Fruit fly (Drosophila melanogaster) whole organism, embryonic: ENCODE measurements around the gene Gnpat.
A peak's percentile ranks its signal among the peaks of the same experiment; 100 is the strongest.

Source experiments
- Atf6 ChIP-seq: fragments of 200-800 bp; sonication (Bioruptor generic); IDR thresholded peaks from 2 replicates; pipeline ENCODE4 v1.3.6; 2022; ENCODE audit warnings: missing biosample characterization, missing genetic modification characterization
- C15 ChIP-seq: fragments of 200-800 bp; sonication (Bioruptor generic); IDR thresholded peaks from 3 replicates; pipeline ENCODE4 v1.3.6; 2022; ENCODE audit warnings: missing biosample characterization, missing genetic modification characterization
- CG14710 ChIP-seq: fragments of 200-800 bp; sonication (Bioruptor generic); optimal IDR thresholded peaks from 3 replicates; lab custom pipeline; 2019; ENCODE audit warnings: missing biosample characterization, mild to moderate bottlenecking, missing genetic modification characterization, moderate library complexity
- CG14860 ChIP-seq: fragments of 200-800 bp; sonication (Bioruptor generic); IDR thresholded peaks from 3 replicates; pipeline ENCODE4 v1.3.6; 2022; ENCODE audit warnings: missing biosample characterization, missing genetic modification characterization; ENCODE audit not compliant: partially characterized antibody
- CG15269 ChIP-seq: fragments of 200-800 bp; sonication (Bioruptor generic); optimal IDR thresholded peaks from 2 replicates; lab custom pipeline; 2018; ENCODE audit warnings: missing biosample characterization, mild to moderate bottlenecking, missing genetic modification characterization, moderate library complexity
- CG17612 ChIP-seq: fragments of 200-800 bp; sonication (Bioruptor generic); IDR thresholded peaks from 2 replicates; pipeline ENCODE4 v1.3.6; 2022; ENCODE audit warnings: missing biosample characterization, missing genetic modification characterization
- CG2129 ChIP-seq: fragments of 200-800 bp; sonication (Bioruptor generic); IDR thresholded peaks from 2 replicates; pipeline ENCODE4 v1.3.6; 2022; ENCODE audit warnings: missing biosample characterization, missing genetic modification characterization; ENCODE audit not compliant: partially characterized antibody
- CG2202 ChIP-seq: fragments of 200-800 bp; sonication (Bioruptor generic); optimal IDR thresholded peaks from 2 replicates; lab custom pipeline; 2018; ENCODE audit warnings: missing biosample characterization, mild to moderate bottlenecking, missing genetic modification characterization
- CG3281 ChIP-seq: fragments of 200-800 bp; sonication (Bioruptor generic); optimal IDR thresholded peaks from 3 replicates; lab custom pipeline; 2017; ENCODE audit warnings: missing biosample characterization, mild to moderate bottlenecking, missing genetic modification characterization
- CG34224 ChIP-seq: fragments of 200-800 bp; sonication (Bioruptor generic); IDR thresholded peaks from 3 replicates; pipeline ENCODE4 v1.3.6; 2022; ENCODE audit warnings: missing biosample characterization, missing genetic modification characterization; ENCODE audit not compliant: partially characterized antibody
- CG34376 ChIP-seq: fragments of 200-800 bp; sonication (Bioruptor generic); optimal IDR thresholded peaks from 2 replicates; lab custom pipeline; 2018; ENCODE audit warnings: missing biosample characterization, mild to moderate bottlenecking, missing genetic modification characterization
- CG34422 ChIP-seq: fragments of 200-800 bp; sonication (Bioruptor generic); IDR thresholded peaks from 3 replicates; pipeline ENCODE4 v1.3.6; 2022; ENCODE audit warnings: missing biosample characterization, missing genetic modification characterization
- CG3995 ChIP-seq: fragments of 200-800 bp; sonication (Bioruptor generic); optimal IDR thresholded peaks from 3 replicates; lab custom pipeline; 2016; ENCODE audit warnings: missing biosample characterization, missing genetic modification characterization
- CG43689 ChIP-seq: fragments of 200-800 bp; sonication (Bioruptor generic); IDR thresholded peaks from 2 replicates; pipeline ENCODE4 v1.3.6; 2022; ENCODE audit warnings: missing biosample characterization, missing genetic modification characterization
- CG5180 ChIP-seq: fragments of 200-800 bp; sonication (Bioruptor generic); optimal IDR thresholded peaks from 3 replicates; lab custom pipeline; 2017; ENCODE audit warnings: missing biosample characterization, missing genetic modification characterization, mild to moderate bottlenecking, moderate library complexity, missing genetic modification reagents
- CG5245 ChIP-seq: fragments of 200-800 bp; sonication (Bioruptor generic); optimal IDR thresholded peaks from 3 replicates; lab custom pipeline; 2016; ENCODE audit warnings: missing biosample characterization, missing genetic modification characterization
- CG8089 ChIP-seq: fragments of 200-800 bp; sonication (Bioruptor generic); optimal IDR thresholded peaks from 3 replicates; lab custom pipeline; 2016; ENCODE audit warnings: missing biosample characterization, missing genetic modification characterization
- CG9797 ChIP-seq: fragments of 200-800 bp; sonication (Bioruptor generic); optimal IDR thresholded peaks from 3 replicates; lab custom pipeline; 2018; ENCODE audit warnings: missing biosample characterization, mild to moderate bottlenecking, missing genetic modification characterization
- CrebB ChIP-seq: fragments of 200-800 bp; sonication (Bioruptor generic); optimal IDR thresholded peaks from 3 replicates; lab custom pipeline; 2018; ENCODE audit warnings: missing biosample characterization, mild to moderate bottlenecking, missing genetic modification characterization
- Deaf1 ChIP-seq: fragments of 200-800 bp; optimal IDR thresholded peaks from 3 replicates; lab custom pipeline; 2019; ENCODE audit warnings: missing biosample characterization, mild to moderate bottlenecking, missing genetic modification characterization, moderate library complexity
- Dip2 ChIP-seq: fragments of 200-800 bp; sonication (Bioruptor generic); IDR thresholded peaks from 2 replicates; pipeline ENCODE4 v1.3.6; 2022; ENCODE audit warnings: missing biosample characterization, missing genetic modification characterization
- Dip3 ChIP-seq: fragments of 200-800 bp; sonication (Bioruptor generic); optimal IDR thresholded peaks from 3 replicates; lab custom pipeline; 2016; ENCODE audit warnings: missing biosample characterization, missing genetic modification characterization
- Elba2 ChIP-seq: fragments of 200-800 bp; sonication (Bioruptor generic); optimal IDR thresholded peaks from 3 replicates; lab custom pipeline; 2016; ENCODE audit warnings: missing biosample characterization, missing genetic modification characterization
- Fer2 ChIP-seq: fragments of 200-800 bp; sonication (Bioruptor generic); optimal IDR thresholded peaks from 2 replicates; lab custom pipeline; 2018; ENCODE audit warnings: missing biosample characterization, mild to moderate bottlenecking, missing genetic modification characterization, moderate library complexity
- Myb ChIP-seq: fragments of 200-800 bp; sonication (Bioruptor generic); optimal IDR thresholded peaks from 2 replicates; lab custom pipeline; 2016; ENCODE audit warnings: missing biosample characterization, missing genetic modification characterization
- Sin3A ChIP-seq: fragments of >200 bp; optimal IDR thresholded peaks from 2 replicates; lab custom pipeline; 2018
- Sry-δ ChIP-seq: fragments of 200-800 bp; sonication (Bioruptor generic); optimal IDR thresholded peaks from 2 replicates; lab custom pipeline; 2016; ENCODE audit warnings: missing biosample characterization, missing genetic modification characterization
- abd-A ChIP-seq: fragments of 200-800 bp; sonication (Bioruptor generic); optimal IDR thresholded peaks from 3 replicates; lab custom pipeline; 2019; ENCODE audit warnings: missing biosample characterization, mild to moderate bottlenecking, missing genetic modification characterization, moderate library complexity
- ara ChIP-seq: fragments of 200-800 bp; sonication (Bioruptor generic); IDR thresholded peaks from 2 replicates; pipeline ENCODE4 v1.3.6; 2022; ENCODE audit warnings: missing biosample characterization, missing genetic modification characterization
- bowl ChIP-seq: fragments of 200-800 bp; sonication (Bioruptor generic); IDR thresholded peaks from 2 replicates; pipeline ENCODE4 v1.3.6; 2022; ENCODE audit warnings: missing biosample characterization, missing genetic modification characterization
- chif ChIP-seq, 2 experiments: fragments of 200-800 bp; sonication (Bioruptor generic); optimal IDR thresholded peaks; 3 replicates each; lab custom pipeline; 2016; ENCODE audit warnings: missing biosample characterization in 2 of 2, missing genetic modification characterization in 2 of 2
- chm ChIP-seq: fragments of 200-800 bp; sonication (Bioruptor generic); IDR thresholded peaks from 2 replicates; pipeline ENCODE4 v1.3.6; 2022; ENCODE audit warnings: missing biosample characterization, missing genetic modification characterization
- corto ChIP-seq: fragments of 200-800 bp; sonication (Bioruptor generic); optimal IDR thresholded peaks from 2 replicates; lab custom pipeline; 2016; ENCODE audit warnings: missing biosample characterization, mild to moderate bottlenecking, missing genetic modification characterization, moderate library complexity
- croc ChIP-seq: fragments of 200-800 bp; sonication (Bioruptor generic); conservative IDR thresholded peaks from 3 replicates; pipeline ENCODE4 v1.3.6; 2022; ENCODE audit warnings: missing biosample characterization, missing genetic modification characterization
- fu2 ChIP-seq: fragments of 200-800 bp; sonication (Bioruptor generic); optimal IDR thresholded peaks from 2 replicates; lab custom pipeline; 2016; ENCODE audit warnings: missing biosample characterization, missing genetic modification characterization
- her ChIP-seq: fragments of 200-800 bp; sonication (Bioruptor generic); optimal IDR thresholded peaks from 2 replicates; lab custom pipeline; 2016; ENCODE audit warnings: missing biosample characterization, missing genetic modification characterization
- ind ChIP-seq: fragments of 200-800 bp; sonication (Bioruptor generic); optimal IDR thresholded peaks from 3 replicates; lab custom pipeline; 2016; ENCODE audit warnings: missing biosample characterization, missing genetic modification characterization
- maf-S ChIP-seq: fragments of 200-800 bp; sonication (Bioruptor generic); optimal IDR thresholded peaks from 2 replicates; lab custom pipeline; 2016; ENCODE audit warnings: missing biosample characterization, missing genetic modification characterization
- mld ChIP-seq: fragments of 200-800 bp; sonication (Bioruptor generic); IDR thresholded peaks from 3 replicates; pipeline ENCODE4 v1.3.6; 2022; ENCODE audit warnings: missing biosample characterization, missing genetic modification characterization; ENCODE audit not compliant: partially characterized antibody
- odd ChIP-seq: fragments of 200-800 bp; sonication (Bioruptor generic); optimal IDR thresholded peaks from 2 replicates; lab custom pipeline; 2017; ENCODE audit warnings: missing biosample characterization, mild to moderate bottlenecking, missing genetic modification characterization
- phol ChIP-seq: fragments of 200-800 bp; sonication (Bioruptor generic); optimal IDR thresholded peaks from 3 replicates; lab custom pipeline; 2018; ENCODE audit warnings: missing biosample characterization, mild to moderate bottlenecking, missing genetic modification characterization, moderate library complexity
- rib ChIP-seq: fragments of 200-800 bp; sonication (Bioruptor generic); IDR thresholded peaks from 2 replicates; pipeline ENCODE4 v1.3.6; 2022; ENCODE audit warnings: missing biosample characterization, missing genetic modification characterization
- sc ChIP-seq, 3 experiments: fragments of >200 bp in 2 of 3; fragments of 200-800 bp in 1 of 3; sonication (Bioruptor generic) in 1 of 3; optimal IDR thresholded peaks; 2 replicates in 2 of 3; 3 replicates in 1 of 3; lab custom pipeline; 2017; ENCODE audit warnings: mild to moderate bottlenecking in 1 of 3, missing biosample characterization in 1 of 3, missing genetic modification characterization in 1 of 3, missing genetic modification reagents in 1 of 3
- schlank ChIP-seq: fragments of 200-800 bp; sonication (Bioruptor generic); optimal IDR thresholded peaks from 2 replicates; lab custom pipeline; 2018; ENCODE audit warnings: missing biosample characterization, mild to moderate bottlenecking, missing genetic modification characterization
- shn ChIP-seq: fragments of 200-800 bp; sonication (Bioruptor generic); optimal IDR thresholded peaks from 3 replicates; lab custom pipeline; 2016; ENCODE audit warnings: missing biosample characterization, missing genetic modification characterization
- sug ChIP-seq: fragments of 200-800 bp; optimal IDR thresholded peaks from 2 replicates; lab custom pipeline; 2019; ENCODE audit warnings: missing biosample characterization, mild to moderate bottlenecking, missing genetic modification characterization, moderate library complexity
- tna ChIP-seq: fragments of 200-800 bp; sonication (Bioruptor generic); IDR thresholded peaks from 2 replicates; pipeline ENCODE4 v1.3.6; 2022; ENCODE audit warnings: missing biosample characterization, missing genetic modification characterization; ENCODE audit not compliant: partially characterized antibody
- zen ChIP-seq: fragments of 200-800 bp; sonication (Bioruptor generic); optimal IDR thresholded peaks from 3 replicates; lab custom pipeline; 2018; ENCODE audit warnings: missing biosample characterization, mild to moderate bottlenecking, missing genetic modification characterization, moderate library complexity

Gene Gnpat

DNA sequence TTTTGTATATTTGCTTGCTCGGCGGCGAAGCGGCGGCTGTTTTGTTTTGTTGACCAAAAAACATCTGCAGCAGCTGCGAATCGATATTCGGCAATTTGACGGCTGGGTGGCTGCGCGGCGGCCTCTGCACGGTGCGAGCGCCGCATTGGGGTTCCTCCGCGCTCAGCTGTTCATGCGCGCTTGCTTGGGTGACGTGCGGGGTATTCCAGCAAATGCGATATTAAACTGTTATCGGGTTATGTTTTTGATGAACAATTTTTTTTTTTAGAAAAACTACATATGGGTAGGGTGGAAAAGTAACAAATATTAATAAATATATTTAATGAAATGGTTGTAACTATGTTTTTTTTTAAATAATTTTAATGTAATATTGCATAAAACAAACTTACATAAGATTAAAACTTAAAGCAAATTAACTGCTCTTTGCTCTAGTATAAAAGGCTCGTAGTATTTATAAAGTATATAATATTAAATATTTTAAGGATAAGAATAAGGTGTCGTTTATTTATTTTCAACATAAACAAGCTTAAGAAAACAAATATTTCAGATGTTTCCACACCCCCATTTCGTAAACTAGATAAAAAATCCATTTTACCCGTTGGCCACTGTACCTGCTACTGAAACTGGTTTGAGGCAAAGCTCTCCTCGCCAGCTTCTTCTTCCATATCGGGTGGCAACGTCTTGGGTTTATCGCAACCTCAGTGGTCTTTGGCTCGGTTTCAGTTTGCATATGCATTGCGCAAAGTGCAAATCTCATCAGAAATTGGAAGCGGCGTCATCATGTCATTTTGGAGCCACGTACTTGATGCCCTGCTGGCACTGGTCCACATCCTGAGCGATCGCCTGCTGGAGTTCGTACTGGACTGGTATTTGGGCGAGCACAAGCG is at the start of gene Gnpat, which contains the start of gene CG5112 (continued):
- TF ChIP-seq Fer2 (tag; lab: Kevin White, UChicago) = peak; percentile 27
- peak; percentile 65 for TF ChIP-seq CG14710 (tag; lab: Kevin White, UChicago)
- peak; percentile 23 for TF ChIP-seq CG3281 (GFP tag; lab: Kevin White, UChicago)
- TF ChIP-seq CG2129 = peak; percentile 22; the same call in 1 of the 2 replicates
- TF ChIP-seq ara = peak; percentile 81
- peak; percentile 23; the same call in 2 of the 3 replicates for TF ChIP-seq croc (GFP tag; lab: Robert Waterston, UW)
- TF ChIP-seq CG43689 (GFP tag; lab: Robert Waterston, UW) = peak; percentile 42; the same call in 1 of the 2 replicates
- peak; percentile 5 for TF ChIP-seq Myb (GFP tag; lab: Kevin White, UChicago)
- peak; percentile 90 for TF ChIP-seq chm (GFP tag; lab: Robert Waterston, UW)
- TF ChIP-seq rib (GFP tag; lab: Robert Waterston, UW) = peak; percentile 26; the same call in 1 of the 2 replicates
- TF ChIP-seq CG8089 = no peak
- peak; percentile 66 for TF ChIP-seq CG15269 (tag; lab: Kevin White, UChicago)
- TF ChIP-seq phol (tag; lab: Kevin White, UChicago) = peak; percentile 69
- TF ChIP-seq CG34224 (GFP tag; lab: Robert Waterston, UW) = peak; percentile 78
- peak; percentile 50 for TF ChIP-seq Sry-δ (GFP tag; lab: Kevin White, UChicago)
- TF ChIP-seq shn (GFP tag; lab: Kevin White, UChicago) = peak; percentile 60
- TF ChIP-seq CG14860 (GFP tag; lab: Robert Waterston, UW) = peak; percentile 49; the same call in 2 of the 3 replicates
- no peak for TF ChIP-seq CG5180
- peak; percentile 49; the same call in 1 of the 2 replicates for TF ChIP-seq Atf6 (GFP tag; lab: Robert Waterston, UW)
- TF ChIP-seq CrebB = peak; percentile 4
- TF ChIP-seq schlank (tag; lab: Kevin White, UChicago) = no peak
- peak; percentile 6 for TF ChIP-seq abd-A
- peak; percentile 36 for TF ChIP-seq CG5245 (GFP tag; lab: Kevin White, UChicago)
- TF ChIP-seq corto (GFP tag; lab: Kevin White, UChicago) = no peak
- TF ChIP-seq maf-S = peak; percentile 55
- peak; percentile 64 for TF ChIP-seq sug
- TF ChIP-seq mld (GFP tag; lab: Robert Waterston, UW) = peak; percentile 41; the same call in 1 of the 3 replicates
- peak; percentile 10 for TF ChIP-seq CG34376
- no peak for TF ChIP-seq Deaf1
- no peak for TF ChIP-seq Elba2 (GFP tag; lab: Kevin White, UChicago)
- TF ChIP-seq Dip2 (GFP tag; lab: Robert Waterston, UW) = no peak
- no peak for TF ChIP-seq fu2 (GFP tag; lab: Kevin White, UChicago)
- peak; percentile 76 for TF ChIP-seq her (GFP tag; lab: Kevin White, UChicago)
- TF ChIP-seq CG34422 (GFP tag; lab: Robert Waterston, UW) = peak; percentile 70; the same call in 2 of the 3 replicates
- peak; percentile 50 for TF ChIP-seq bowl (GFP tag; lab: Robert Waterston, UW)
- no peak for TF ChIP-seq Sin3A
- peak in 1 of 2 experiments; percentile 7 for TF ChIP-seq chif (GFP tag; optimal IDR thresholded peaks at IDR 0.05; lab: Kevin White, UChicago)
- no peak for TF ChIP-seq CG2202
- TF ChIP-seq sc (optimal IDR thresholded peaks at IDR 0.05; lab: Kevin White, UChicago) = no peak
- TF ChIP-seq sc (GFP tag; optimal IDR thresholded peaks at IDR 0.05; lab: Kevin White, UChicago) = peak; percentile 0
- TF ChIP-seq CG9797 (GFP tag; lab: Kevin White, UChicago) = peak; percentile 1
- TF ChIP-seq zen (tag; lab: Kevin White, UChicago) = peak; percentile 1
- TF ChIP-seq C15 = no peak
- peak; percentile 49; the same call in 1 of the 2 replicates for TF ChIP-seq CG17612 (GFP tag; lab: Robert Waterston, UW)
- peak; percentile 67 for TF ChIP-seq CG3995 (GFP tag; lab: Kevin White, UChicago)
- peak; percentile 46 for TF ChIP-seq tna (GFP tag; lab: Robert Waterston, UW)
- TF ChIP-seq ind = peak; percentile 55
- peak; percentile 45 for TF ChIP-seq odd (GFP tag; lab: Kevin White, UChicago)
- no peak for TF ChIP-seq Dip3 (GFP tag; lab: Kevin White, UChicago)
